Worm (Caenorhabditis elegans) whole organism, late embryonic: Measurements from ENCODE around the gene F43E2.1.

Experiments
- T23F11.4 ChIP-seq: fragments of 200-800 bp; sonication (Bioruptor generic); optimal IDR thresholded peaks from 2 replicates; lab custom pipeline; 2018; ENCODE audit warnings: mild to moderate bottlenecking, missing genetic modification characterization, missing compliant biosample characterization
- ahr-1 ChIP-seq: sonication (generic microtip); optimal IDR thresholded peaks from 2 replicates; lab custom pipeline; 2016; ENCODE audit warnings: missing genetic modification characterization, missing compliant biosample characterization
- ama-1 ChIP-seq: fragments of 150-350 bp; optimal IDR thresholded peaks from 2 replicates; lab custom pipeline; 2014
- ceh-31 ChIP-seq: sonication (generic microtip); optimal IDR thresholded peaks from 2 replicates; lab custom pipeline; 2016; ENCODE audit warnings: missing genetic modification characterization, missing compliant biosample characterization
- ceh-9 ChIP-seq: sonication (generic microtip); optimal IDR thresholded peaks from 2 replicates; lab custom pipeline; 2016; ENCODE audit warnings: mild to moderate bottlenecking, missing genetic modification characterization, inconsistent platforms, missing compliant biosample characterization
- dmd-4 ChIP-seq: sonication (generic microtip); optimal IDR thresholded peaks from 2 replicates; lab custom pipeline; 2016; ENCODE audit warnings: borderline replicate concordance, missing genetic modification characterization, missing compliant biosample characterization
- elt-4 ChIP-seq: sonication (generic microtip); optimal IDR thresholded peaks from 2 replicates; lab custom pipeline; 2016; ENCODE audit warnings: missing genetic modification characterization, missing compliant biosample characterization
- hlh-15 ChIP-seq: sonication (generic microtip); optimal IDR thresholded peaks from 2 replicates; lab custom pipeline; 2016; ENCODE audit warnings: missing genetic modification characterization, missing compliant biosample characterization
- sdc-2 ChIP-seq: sonication (generic microtip); optimal IDR thresholded peaks from 2 replicates; lab custom pipeline; 2016; ENCODE audit warnings: missing genotype, missing genetic modification characterization, missing compliant biosample characterization
- sox-2 ChIP-seq: fragments of 200-800 bp; sonication (Bioruptor generic); IDR thresholded peaks from 2 replicates; pipeline ENCODE4 v1.3.6; 2022; ENCODE audit warnings: missing genetic modification reagents, missing genetic modification characterization, missing compliant biosample characterization
- unc-86 ChIP-seq: sonication (generic microtip); optimal IDR thresholded peaks from 2 replicates; lab custom pipeline; 2016; ENCODE audit warnings: missing genetic modification characterization, missing compliant biosample characterization

ce11 chrII:7381142-7381611 lies 6.1 kb downstream of the F43E2.1 start, which contains the start of gene C07D10.5:
- TF ChIP-seq sdc-2 (tag; lab: Kevin White, UChicago), result no peak
- no peak for TF ChIP-seq ama-1
- TF ChIP-seq hlh-15, result no peak
- TF ChIP-seq ceh-9 (tag; lab: Kevin White, UChicago), result no peak
- TF ChIP-seq T23F11.4 (GFP tag; lab: Kevin White, UChicago), result no peak
- no peak for TF ChIP-seq ceh-31
- no peak for TF ChIP-seq ahr-1
- TF ChIP-seq sox-2 (GFP tag; lab: Robert Waterston, UW), result no peak
- no peak for TF ChIP-seq dmd-4 (tag; lab: Kevin White, UChicago)
- no peak for TF ChIP-seq elt-4
- TF ChIP-seq unc-86 (tag; lab: Kevin White, UChicago), result no peak
